Fruit fly (Drosophila melanogaster): ENCODE data around the gene CG17350.
A peak's percentile ranks its signal among the peaks of the same experiment; 100 is the strongest.

The CG17350 gene

DNA sequence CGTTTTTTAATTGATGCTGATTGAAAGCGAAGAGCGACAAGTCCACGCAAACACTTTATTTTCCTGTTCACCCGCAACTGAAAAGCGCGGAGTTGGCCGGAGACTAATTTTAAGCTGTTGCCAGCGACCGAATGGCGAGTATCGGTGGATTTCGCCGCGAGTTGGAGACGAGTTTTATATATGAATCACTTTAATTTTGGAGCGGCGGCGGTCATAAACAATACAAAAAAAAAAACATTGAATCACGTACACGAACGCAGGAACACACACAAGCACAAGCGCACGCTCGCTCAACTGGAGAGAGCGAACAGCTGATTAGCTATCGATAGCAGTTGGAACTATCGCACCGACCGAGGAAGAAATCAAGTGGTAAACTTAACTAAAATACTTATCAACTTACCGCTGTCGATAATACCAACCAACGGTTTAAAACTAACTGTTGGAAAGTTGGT, 45.6 kb downstream of the CG17350 start, which contains the start of gene Pax (continued):
- TF ChIP-seq nerfin-2 (GFP tag; IDR thresholded peaks at IDR 0.05; ENCODE audit: partially characterized antibody) (peak; percentile 96), schlank (tag; optimal IDR thresholded peaks at IDR 0.05) (no peak), CG3995 (GFP tag; optimal IDR thresholded peaks at IDR 0.05) (no peak), jumu (GFP tag; optimal IDR thresholded peaks at IDR 0.05) (no peak), Max (GFP tag; optimal IDR thresholded peaks at IDR 0.05) (no peak), CG10959 (GFP tag; IDR thresholded peaks at IDR 0.05) (no peak), pho (GFP tag; optimal IDR thresholded peaks at IDR 0.05) (no peak), Drgx (GFP tag; IDR thresholded peaks at IDR 0.05) (peak; percentile 47), CG3726 (GFP tag; IDR thresholded peaks at IDR 0.05) (no peak), CG10543 (GFP tag; optimal IDR thresholded peaks at IDR 0.05) (peak; percentile 46), Myb (GFP tag; optimal IDR thresholded peaks at IDR 0.05) (peak; percentile 96), Kr (GFP tag; optimal IDR thresholded peaks at IDR 0.05) (no peak), stc (GFP tag; IDR thresholded peaks at IDR 0.05) (no peak), slbo (GFP tag; IDR thresholded peaks at IDR 0.05) (no peak), CG6254 (GFP tag; optimal IDR thresholded peaks at IDR 0.05) (no peak), CG1832 (GFP tag; optimal IDR thresholded peaks at IDR 0.05) (no peak), CG11456 (GFP tag; IDR thresholded peaks at IDR 0.05) (no peak), gcm (GFP tag; optimal IDR thresholded peaks at IDR 0.05) (no peak), lab (GFP tag; optimal IDR thresholded peaks at IDR 0.05) (no peak), CG2116 (GFP tag; optimal IDR thresholded peaks at IDR 0.05) (peak; percentile 66), Atf3 (GFP tag; optimal IDR thresholded peaks at IDR 0.05) (no peak), vfl (GFP tag; optimal IDR thresholded peaks at IDR 0.05) (no peak), CG10274 (GFP tag; optimal IDR thresholded peaks at IDR 0.05) (no peak), gce (GFP tag; IDR thresholded peaks at IDR 0.05) (no peak), emc (GFP tag; optimal IDR thresholded peaks at IDR 0.05) (no peak), MESR4 (GFP tag; optimal IDR thresholded peaks at IDR 0.05) (peak; percentile 21), B-H1 (GFP tag; IDR thresholded peaks at IDR 0.05) (no peak), Doc3 (GFP tag; IDR thresholded peaks at IDR 0.05; ENCODE audit: partially characterized antibody) (peak; percentile 95), CG11695 (GFP tag; IDR thresholded peaks at IDR 0.05) (no peak), maf-S (GFP tag; optimal IDR thresholded peaks at IDR 0.05) (no peak), en (GFP tag; optimal IDR thresholded peaks at IDR 0.05) (no peak), Dad (GFP tag; optimal IDR thresholded peaks at IDR 0.05) (no peak), CG4424 (GFP tag; optimal IDR thresholded peaks at IDR 0.05) (no peak), Hand (GFP tag; optimal IDR thresholded peaks at IDR 0.05) (no peak), CG16779 (GFP tag; IDR thresholded peaks at IDR 0.05) (no peak), CG11085 (GFP tag; IDR thresholded peaks at IDR 0.05) (no peak), sob (GFP tag; IDR thresholded peaks at IDR 0.05) (no peak), CG32767 (GFP tag; IDR thresholded peaks at IDR 0.05) (no peak), CG16863 (GFP tag; optimal IDR thresholded peaks at IDR 0.05) (no peak), CG15479 (GFP tag; optimal IDR thresholded peaks at IDR 0.05) (no peak), PHDP (tag; optimal IDR thresholded peaks at IDR 0.05) (no peak), Stat92E (GFP tag; optimal IDR thresholded peaks at IDR 0.05) (peak in 1 of 3 experiments; percentile 33), shn (GFP tag; optimal IDR thresholded peaks at IDR 0.05) (no peak), Vsx1 (GFP tag; optimal IDR thresholded peaks at IDR 0.05) (no peak), ttk (GFP tag; IDR thresholded peaks at IDR 0.05) (no peak), CG13624 (GFP tag; optimal IDR thresholded peaks at IDR 0.05) (no peak), hth (optimal IDR thresholded peaks at IDR 0.05) (no peak), CG10462 (GFP tag; optimal IDR thresholded peaks at IDR 0.05) (no peak), Antp (GFP tag; optimal IDR thresholded peaks at IDR 0.05) (no peak), CG31388 (GFP tag; optimal IDR thresholded peaks at IDR 0.05) (no peak), repo (GFP tag; optimal IDR thresholded peaks at IDR 0.05) (no peak), stwl (tag; optimal IDR thresholded peaks at IDR 0.05) (peak; percentile 31), ssp (GFP tag; IDR thresholded peaks at IDR 0.05) (no peak)
